Fruit fly (Drosophila melanogaster): ENCODE results near the gene Saf6.

Gene Saf6

DNA sequence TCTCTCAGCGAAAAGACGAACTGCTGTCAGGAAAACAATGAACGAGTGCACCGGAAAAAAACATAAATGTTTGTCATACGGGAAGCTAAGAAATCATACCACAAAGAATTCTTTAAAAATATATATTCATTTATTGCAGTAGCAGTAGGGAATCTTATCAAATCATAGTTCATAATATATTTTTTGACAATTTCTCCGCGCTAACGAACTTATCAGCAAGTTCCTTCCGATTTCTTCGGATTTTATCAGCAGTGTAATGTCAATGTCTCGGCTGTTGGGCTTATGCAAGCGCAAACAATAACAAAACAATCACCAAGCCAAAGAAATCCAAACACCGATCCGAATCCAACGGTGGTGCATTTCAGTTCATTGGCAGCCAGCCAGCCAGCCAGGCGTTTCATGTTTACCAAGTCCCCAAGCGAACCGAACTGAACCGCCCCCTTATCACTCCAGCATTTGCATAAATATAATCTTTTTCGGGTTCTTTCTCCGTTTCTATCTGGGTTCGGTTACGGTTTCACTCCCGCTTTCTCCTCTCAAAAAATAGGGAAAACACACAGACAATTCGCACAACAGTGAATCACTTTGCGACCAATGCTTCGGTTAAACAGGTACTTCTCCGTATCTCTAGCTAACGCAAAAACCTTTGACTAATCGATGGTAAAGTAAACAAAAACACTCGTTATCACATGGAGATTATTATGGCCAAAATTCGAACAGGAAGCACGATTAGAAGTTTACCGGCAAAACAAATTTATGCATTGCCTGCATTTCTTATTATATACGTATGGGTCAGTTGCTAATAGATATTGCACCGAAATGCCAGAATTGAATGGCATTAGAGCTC, 12.0 kb upstream of the Saf6 start (continued):
- TF ChIP-seq PHDP (tag; optimal IDR thresholded peaks at IDR 0.05) (peak; percentile 71), CG9437 (GFP tag; optimal IDR thresholded peaks at IDR 0.05) (peak; percentile 29), Neu2 (GFP tag; optimal IDR thresholded peaks at IDR 0.05; ENCODE audit: borderline replicate concordance) (no peak), Mes4 (GFP tag; optimal IDR thresholded peaks at IDR 0.05) (peak; percentile 18), gt (GFP tag; IDR thresholded peaks at IDR 0.05) (no peak), CG4328 (GFP tag; optimal IDR thresholded peaks at IDR 0.05) (peak; percentile 5), CG18262 (tag; optimal IDR thresholded peaks at IDR 0.05) (peak; percentile 66), otp (GFP tag; IDR thresholded peaks at IDR 0.05) (no peak), Atf3 (GFP tag; optimal IDR thresholded peaks at IDR 0.05) (peak; percentile 10), CG9727 (GFP tag; optimal IDR thresholded peaks at IDR 0.05) (peak; percentile 11), CG7556 (GFP tag; optimal IDR thresholded peaks at IDR 0.05) (peak; percentile 57), CG2202 (tag; optimal IDR thresholded peaks at IDR 0.05) (peak; percentile 54), salm (tag; optimal IDR thresholded peaks at IDR 0.05) (peak; percentile 44), trem (tag; optimal IDR thresholded peaks at IDR 0.05) (peak; percentile 8), NC2α (GFP tag; optimal IDR thresholded peaks at IDR 0.05) (no peak), CG13424 (tag; optimal IDR thresholded peaks at IDR 0.05) (peak; percentile 39), CG18476 (GFP tag; optimal IDR thresholded peaks at IDR 0.05) (no peak), chinmo (GFP tag; IDR thresholded peaks at IDR 0.05; ENCODE audit: partially characterized antibody) (0 out of 4 replicates have a peak, but pooled peaks have one; percentile 23), CG15601 (tag; optimal IDR thresholded peaks at IDR 0.05) (peak; percentile 27), CG13894 (tag; optimal IDR thresholded peaks at IDR 0.05) (no peak), HLH3B (GFP tag; IDR thresholded peaks at IDR 0.05) (0 out of 2 replicates have a peak, but pooled peaks have one; percentile 22), CG17385 (GFP tag; optimal IDR thresholded peaks at IDR 0.05) (peak; percentile 48), CG8281 (tag; optimal IDR thresholded peaks at IDR 0.05) (no peak), CG32772 (GFP tag; IDR thresholded peaks at IDR 0.05) (no peak; the same call in 1 of the 2 replicates), sob (GFP tag; IDR thresholded peaks at IDR 0.05) (no peak), CG11398 (GFP tag; optimal IDR thresholded peaks at IDR 0.05) (no peak), Blimp-1 (GFP tag; optimal IDR thresholded peaks at IDR 0.05) (peak; percentile 56), Lhr (GFP tag; optimal IDR thresholded peaks at IDR 0.05) (peak; percentile 36), mam (GFP tag; optimal IDR thresholded peaks at IDR 0.05) (no peak), cg (GFP tag; optimal IDR thresholded peaks at IDR 0.05) (no peak), CG11696 (GFP tag; IDR thresholded peaks at IDR 0.05) (no peak), zf30C (GFP tag; optimal IDR thresholded peaks at IDR 0.05) (no peak), CG5245 (GFP tag; optimal IDR thresholded peaks at IDR 0.05) (peak; percentile 19), Eip74EF (GFP tag; optimal IDR thresholded peaks at IDR 0.05) (peak in 1 of 2 experiments; percentile 30), Lpt (GFP tag; optimal IDR thresholded peaks at IDR 0.05) (no peak), emc (GFP tag; optimal IDR thresholded peaks at IDR 0.05) (no peak), Mrtf (GFP tag; IDR thresholded peaks at IDR 0.05) (no peak), da (GFP tag; optimal IDR thresholded peaks at IDR 0.05) (no peak), lola (GFP tag; optimal IDR thresholded peaks at IDR 0.05) (peak in 1 of 3 experiments; percentile 41), CG4820 (GFP tag; optimal IDR thresholded peaks at IDR 0.05) (no peak), Kr (GFP tag; optimal IDR thresholded peaks at IDR 0.05) (peak; percentile 27), CG10209 (GFP tag; optimal IDR thresholded peaks at IDR 0.05) (peak; percentile 33), CG12236 (GFP tag; optimal IDR thresholded peaks at IDR 0.05) (no peak), h (optimal IDR thresholded peaks at IDR 0.05) (no peak), CG3847 (GFP tag; IDR thresholded peaks at IDR 0.05) (no peak), E2f1 (GFP tag; IDR thresholded peaks at IDR 0.05) (no peak), cas (GFP tag; IDR thresholded peaks at IDR 0.05) (no peak), so (GFP tag; IDR thresholded peaks at IDR 0.05) (0 out of 3 replicates have a peak, but pooled peaks have one; percentile 11), Bdp1 (GFP tag; optimal IDR thresholded peaks at IDR 0.05) (peak; percentile 7)
